Worm (Caenorhabditis elegans): Measurements from ENCODE around the gene M02B7.7.

- TF ChIP-seq cog-1 (tag; optimal IDR thresholded peaks at IDR 0.05): no peak
- no peak for TF ChIP-seq flt-1 (GFP tag; IDR thresholded peaks at IDR 0.05)
- no peak for TF ChIP-seq med-1 (GFP tag; optimal IDR thresholded peaks at IDR 0.05; ENCODE audit: insufficient read depth)
- no peak for TF ChIP-seq ref-1 (GFP tag; conservative IDR thresholded peaks at IDR 0.05)
- no peak for TF ChIP-seq ztf-29 (GFP tag; IDR thresholded peaks at IDR 0.05)
- no peak for TF ChIP-seq ztf-23 (GFP tag; IDR thresholded peaks at IDR 0.05)
- no peak for TF ChIP-seq T22C8.4 (GFP tag; IDR thresholded peaks at IDR 0.05)
- no peak for TF ChIP-seq tab-1 (GFP tag; IDR thresholded peaks at IDR 0.05)
Measured at ce11 chrIV:3819278-3819777, 12.3 kb upstream of the M02B7.7 start, which contains the start of gene bris-1.
